Fruit fly (Drosophila melanogaster): ENCODE measurements around the gene Hacd1.
A peak's percentile ranks its signal among the peaks of the same experiment; 100 is the strongest.
"Not testable (repeated sequence)": the region's sequence is repeated elsewhere in the genome, so short reads cannot be mapped to it uniquely, and the experiment has no call there.

The Hacd1 gene

DNA sequence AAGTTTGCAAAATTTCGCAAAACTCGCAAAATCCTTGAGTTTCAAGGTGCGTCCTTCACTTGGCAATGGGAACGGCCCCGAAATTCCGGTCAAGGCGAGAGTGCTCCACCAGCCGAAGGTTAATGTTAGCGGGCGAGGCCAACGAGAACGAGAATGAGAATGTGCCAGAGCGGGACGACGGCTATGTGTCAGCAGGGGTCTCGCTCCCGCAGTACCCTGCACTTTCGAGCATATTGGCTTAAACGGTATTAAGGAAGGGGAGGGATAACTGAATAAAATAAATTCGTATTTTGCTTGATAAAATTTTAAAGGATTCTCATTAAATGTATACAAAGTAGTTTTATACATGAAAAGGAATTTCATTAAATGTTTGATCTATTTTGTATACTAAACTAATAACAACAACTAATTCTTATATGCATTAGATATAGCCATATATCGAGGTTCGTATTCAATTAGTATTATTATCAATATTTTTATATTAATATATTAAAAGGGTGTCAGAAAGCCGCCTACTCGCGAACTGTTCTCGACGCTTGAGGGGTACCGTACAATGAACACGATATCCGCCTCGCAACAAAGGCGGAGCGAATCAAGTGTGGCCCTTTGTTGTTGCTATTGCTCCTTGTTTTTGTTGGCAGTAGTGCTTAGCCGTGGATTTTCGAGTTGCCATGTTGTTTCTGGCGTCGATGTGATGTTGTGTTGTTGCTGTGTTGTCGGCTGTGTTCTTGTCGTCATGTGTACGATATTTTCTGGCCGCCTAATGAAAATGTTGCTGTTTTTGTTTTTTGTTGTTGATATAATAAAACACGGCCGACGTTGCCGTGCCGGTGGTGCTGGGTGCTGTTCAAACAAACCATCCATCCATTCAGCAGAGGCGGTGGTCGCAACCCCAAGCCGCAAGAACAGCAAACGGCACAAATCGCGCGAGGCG, 4.6 kb upstream of the Hacd1 start:
- TF ChIP-seq CG17801 (GFP tag; optimal IDR thresholded peaks at IDR 0.05; ENCODE audit: partially characterized antibody): peak; percentile 90

DNA sequence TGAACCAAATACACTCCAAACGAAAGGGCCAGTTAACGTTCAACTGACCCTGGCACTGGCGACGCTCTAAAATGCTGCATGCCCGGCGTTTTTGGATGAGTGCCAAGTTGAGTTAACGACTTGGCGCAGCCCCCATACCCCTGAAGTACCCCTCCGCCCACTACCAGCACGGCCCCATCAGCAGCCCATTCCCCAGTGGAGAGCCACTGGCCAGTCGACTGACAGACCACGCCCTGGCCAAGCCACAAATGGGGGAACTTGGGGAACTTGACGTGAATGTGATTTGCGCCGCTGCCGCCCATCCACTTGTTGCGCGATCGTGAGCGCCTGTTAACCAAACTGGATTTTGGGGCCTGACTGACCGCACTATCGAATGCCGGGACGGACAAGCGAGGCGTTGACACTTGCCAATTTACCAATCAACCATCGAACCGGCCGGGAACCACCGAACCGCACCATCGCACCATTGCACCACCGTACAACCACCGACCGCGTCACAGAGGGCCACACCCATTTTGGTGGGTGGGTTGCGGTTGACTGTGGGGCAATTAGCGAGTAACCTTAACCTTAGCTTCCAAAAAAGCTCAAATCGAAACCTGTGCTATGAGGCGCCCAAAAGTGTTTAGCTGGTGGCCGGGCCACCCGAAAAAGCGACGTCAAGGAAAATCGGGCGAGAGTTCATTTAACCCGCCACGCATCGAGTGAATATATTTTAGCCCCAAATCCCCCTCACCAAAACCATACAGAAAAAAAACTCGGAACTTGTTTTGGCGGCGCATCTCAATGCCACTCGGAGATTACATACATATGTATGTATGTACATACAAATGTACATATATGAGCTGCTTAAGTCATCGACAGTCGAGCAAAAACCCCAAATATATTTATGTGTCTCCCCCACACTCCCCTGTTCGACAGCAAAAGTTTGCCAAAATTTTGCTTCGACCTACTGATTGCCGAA, 3.6 kb upstream of the Hacd1 start:
- no peak for TF ChIP-seq CG17801 (GFP tag; optimal IDR thresholded peaks at IDR 0.05; ENCODE audit: partially characterized antibody)

DNA sequence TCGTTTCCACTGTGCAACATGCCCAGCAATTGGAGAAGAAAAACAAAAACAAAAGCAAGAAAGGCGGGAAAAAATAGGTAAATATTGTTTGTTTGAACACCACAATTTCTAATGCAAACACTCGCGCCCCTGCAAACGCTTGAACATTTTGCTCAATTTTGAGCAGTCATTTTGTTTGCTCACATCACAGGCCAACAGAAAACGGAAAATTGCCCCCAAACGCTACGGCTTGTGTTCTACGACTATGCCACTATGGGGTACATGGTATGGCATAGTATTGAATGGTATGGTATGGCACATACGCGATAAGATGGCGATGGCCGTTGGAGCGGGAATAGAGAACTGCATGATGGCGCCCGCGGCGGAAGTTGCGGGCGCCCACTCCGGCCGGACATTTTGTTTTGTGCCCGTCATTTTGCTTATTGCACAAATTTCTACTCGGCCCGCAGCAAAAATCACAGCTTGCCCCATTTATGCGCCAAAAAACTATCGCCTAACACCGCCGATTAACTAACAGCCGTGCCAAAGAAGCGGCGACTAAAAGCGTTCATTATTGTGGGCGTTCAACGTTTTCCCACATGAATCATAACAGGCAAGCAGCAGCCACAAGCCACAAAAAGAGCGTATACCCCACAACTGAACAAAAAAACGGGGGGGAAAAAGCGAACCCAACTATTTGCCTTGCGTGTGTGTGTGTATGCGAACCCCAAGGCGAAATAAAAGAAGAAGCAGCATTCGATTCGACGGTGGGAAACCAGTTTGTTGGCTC, 2.3 kb upstream of the Hacd1 start:
- TF ChIP-seq CG17801 (GFP tag; optimal IDR thresholded peaks at IDR 0.05; ENCODE audit: partially characterized antibody): no peak

DNA sequence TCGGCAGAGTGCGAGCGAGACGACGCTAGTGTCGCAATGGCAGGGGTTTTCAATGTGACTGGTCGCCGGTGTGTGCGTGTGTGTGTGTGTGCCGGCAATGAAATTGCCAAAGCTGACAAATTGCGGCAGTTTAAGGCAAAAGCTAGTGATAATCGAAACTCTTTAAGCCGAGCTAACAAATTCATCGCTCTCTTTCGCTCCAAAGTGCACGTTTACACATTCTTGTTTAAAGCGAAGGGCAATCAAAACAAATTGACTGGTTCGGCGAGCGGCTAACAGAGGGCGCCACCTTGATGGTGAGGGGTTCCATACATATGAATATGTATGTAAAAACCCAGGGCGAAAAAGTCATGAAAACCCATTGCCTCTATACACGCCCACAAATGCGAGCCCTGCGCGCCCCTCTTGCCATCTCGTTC, 1.7 kb upstream of the Hacd1 start:
- TF ChIP-seq CG17801 (GFP tag; optimal IDR thresholded peaks at IDR 0.05; ENCODE audit: partially characterized antibody): peak; percentile 22

DNA sequence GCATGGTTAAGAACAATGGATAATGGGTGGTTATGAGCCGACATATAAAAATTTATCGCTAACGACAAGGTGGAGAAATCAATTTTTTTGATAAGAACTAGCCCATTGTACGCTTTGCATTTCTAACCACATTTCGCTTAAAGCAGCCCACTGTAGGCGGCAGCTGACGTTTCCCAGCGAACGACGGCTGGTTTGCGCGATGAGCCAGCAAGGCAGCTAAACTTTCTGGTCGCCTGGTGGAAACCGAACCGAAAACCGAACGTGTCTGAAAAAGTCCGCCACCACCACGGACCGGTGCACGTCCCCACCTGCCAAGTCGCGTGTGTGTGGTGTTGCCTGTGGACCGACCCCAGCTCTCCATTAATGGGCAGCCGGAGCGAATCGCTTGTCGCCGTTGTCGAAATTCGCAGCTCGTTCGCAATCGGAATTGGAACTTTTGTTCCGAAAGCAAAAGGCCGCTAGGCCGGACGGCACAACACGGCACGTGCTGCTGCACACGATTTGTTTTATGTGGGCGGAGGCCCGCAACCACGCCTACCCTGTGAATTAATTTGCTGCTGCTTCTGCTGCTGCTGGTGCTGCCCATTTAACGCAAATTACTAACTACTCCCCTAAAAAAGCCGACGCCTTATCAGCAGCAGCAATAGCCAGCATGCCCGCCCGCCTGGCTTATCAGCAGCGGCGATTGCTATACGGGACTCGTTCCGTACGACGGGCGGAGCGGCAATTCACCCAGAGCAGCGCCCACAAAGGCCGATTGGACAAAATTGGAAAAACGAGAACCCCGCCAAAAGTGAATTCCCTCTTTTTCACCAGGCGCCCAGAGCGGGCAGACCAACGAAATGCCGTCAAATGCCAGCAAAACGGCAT, 1.1 kb upstream of the Hacd1 start:
- no peak for TF ChIP-seq CG17801 (GFP tag; optimal IDR thresholded peaks at IDR 0.05; ENCODE audit: partially characterized antibody)

DNA sequence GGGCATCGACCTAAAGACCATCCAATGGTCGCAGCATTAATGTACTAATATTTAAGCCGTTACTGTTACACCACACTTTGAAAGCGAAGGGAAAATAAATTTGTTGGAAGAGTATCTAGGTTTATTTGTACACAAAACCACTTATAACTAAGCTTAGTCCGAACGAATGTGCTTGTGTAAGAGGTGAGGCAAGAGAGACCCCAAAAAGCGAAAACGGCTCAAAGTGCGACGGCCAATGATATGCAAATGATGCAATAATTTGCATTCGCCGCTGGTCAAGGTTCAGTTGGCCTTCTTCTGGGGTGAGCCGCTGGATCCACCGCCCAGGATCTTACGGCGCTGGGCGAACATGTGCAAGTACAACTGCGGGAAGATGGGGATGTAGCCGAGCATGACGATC, 934 bp downstream of the Hacd1 start:
- TF ChIP-seq CG17801 (GFP tag; optimal IDR thresholded peaks at IDR 0.05; ENCODE audit: partially characterized antibody): no peak

DNA sequence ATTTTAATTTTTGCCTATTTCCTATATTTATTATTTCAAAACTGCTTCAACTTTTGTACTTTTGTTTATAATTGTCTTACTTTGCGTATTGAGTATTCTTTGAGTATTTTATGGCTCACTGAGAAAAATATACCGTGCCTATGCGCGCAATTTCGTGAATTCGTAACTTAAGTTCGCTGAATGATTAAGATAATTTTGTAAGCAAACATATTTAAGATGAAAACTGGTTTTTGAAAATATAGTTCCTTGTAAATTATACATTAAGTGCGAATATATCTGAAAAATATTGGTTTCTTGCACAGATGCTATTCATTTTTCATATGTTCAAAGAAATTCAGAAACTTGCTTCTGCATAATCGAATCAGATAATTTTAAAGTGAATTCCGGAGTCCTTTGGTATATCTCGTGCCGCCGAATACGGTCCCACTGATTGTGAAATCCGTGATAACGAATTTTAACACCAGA, 2.8 kb downstream of the Hacd1 start, which contains the start of the genes CG18787 and Nfs1:
TSS of gene CG18787 (minus strand) at position 101 of the 465 bp plus-strand sequence.
TSS of gene Nfs1 (plus strand) at position 415 of the 465 bp plus-strand sequence.
- not testable (repeated sequence) for TF ChIP-seq CG17801 (GFP tag; optimal IDR thresholded peaks at IDR 0.05; ENCODE audit: partially characterized antibody)

DNA sequence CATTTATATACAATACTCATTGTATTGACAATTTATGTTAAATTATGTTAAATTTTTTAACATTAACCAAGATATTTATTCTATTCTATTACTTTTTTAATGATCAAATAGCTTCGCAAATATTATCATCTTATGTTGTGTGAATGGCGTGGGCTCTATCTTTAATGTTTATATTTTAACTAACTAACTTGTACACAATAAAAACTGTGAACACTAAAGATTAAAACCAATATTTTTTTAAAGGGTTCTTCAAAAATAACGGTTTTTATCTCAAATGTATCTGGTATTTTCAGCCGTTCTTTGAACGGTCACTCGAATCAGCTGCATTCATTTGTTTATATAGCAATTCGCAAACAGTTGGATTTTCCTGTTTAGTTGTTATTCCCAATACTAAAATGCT, 5.6 kb downstream of the Hacd1 start, which contains the start of gene Ada1-1:
TSS of gene Ada1-1 (plus strand) at position 301 of the 400 bp plus-strand sequence.
- TF ChIP-seq CG17801 (GFP tag; optimal IDR thresholded peaks at IDR 0.05; ENCODE audit: partially characterized antibody): not testable (repeated sequence)

DNA sequence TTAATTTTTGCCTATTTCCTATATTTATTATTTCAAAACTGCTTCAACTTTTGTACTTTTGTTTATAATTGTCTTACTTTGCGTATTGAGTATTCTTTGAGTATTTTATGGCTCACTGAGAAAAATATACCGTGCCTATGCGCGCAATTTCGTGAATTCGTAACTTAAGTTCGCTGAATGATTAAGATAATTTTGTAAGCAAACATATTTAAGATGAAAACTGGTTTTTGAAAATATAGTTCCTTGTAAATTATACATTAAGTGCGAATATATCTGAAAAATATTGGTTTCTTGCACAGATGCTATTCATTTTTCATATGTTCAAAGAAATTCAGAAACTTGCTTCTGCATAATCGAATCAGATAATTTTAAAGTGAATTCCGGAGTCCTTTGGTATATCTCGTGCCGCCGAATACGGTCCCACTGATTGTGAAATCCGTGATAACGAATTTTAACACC, 6.7 kb downstream of the Hacd1 start, which contains the start of the genes CG18789 and Qtzl:
TSS of gene CG18789 (minus strand) at position 101 of the 459 bp plus-strand sequence.
TSS of gene Qtzl (plus strand) at position 409 of the 459 bp plus-strand sequence.
- TF ChIP-seq CG17801 (GFP tag; optimal IDR thresholded peaks at IDR 0.05; ENCODE audit: partially characterized antibody): not testable (repeated sequence)

DNA sequence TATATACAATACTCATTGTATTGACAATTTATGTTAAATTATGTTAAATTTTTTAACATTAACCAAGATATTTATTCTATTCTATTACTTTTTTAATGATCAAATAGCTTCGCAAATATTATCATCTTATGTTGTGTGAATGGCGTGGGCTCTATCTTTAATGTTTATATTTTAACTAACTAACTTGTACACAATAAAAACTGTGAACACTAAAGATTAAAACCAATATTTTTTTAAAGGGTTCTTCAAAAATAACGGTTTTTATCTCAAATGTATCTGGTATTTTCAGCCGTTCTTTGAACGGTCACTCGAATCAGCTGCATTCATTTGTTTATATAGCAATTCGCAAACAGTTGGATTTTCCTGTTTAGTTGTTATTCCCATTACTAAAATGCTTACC, 9.5 kb downstream of the Hacd1 start, which contains the start of gene Ada1-2:
TSS of gene Ada1-2 (plus strand) at position 301 of the 400 bp plus-strand sequence.
- TF ChIP-seq CG17801 (GFP tag; optimal IDR thresholded peaks at IDR 0.05; ENCODE audit: partially characterized antibody): not testable (repeated sequence)

DNA sequence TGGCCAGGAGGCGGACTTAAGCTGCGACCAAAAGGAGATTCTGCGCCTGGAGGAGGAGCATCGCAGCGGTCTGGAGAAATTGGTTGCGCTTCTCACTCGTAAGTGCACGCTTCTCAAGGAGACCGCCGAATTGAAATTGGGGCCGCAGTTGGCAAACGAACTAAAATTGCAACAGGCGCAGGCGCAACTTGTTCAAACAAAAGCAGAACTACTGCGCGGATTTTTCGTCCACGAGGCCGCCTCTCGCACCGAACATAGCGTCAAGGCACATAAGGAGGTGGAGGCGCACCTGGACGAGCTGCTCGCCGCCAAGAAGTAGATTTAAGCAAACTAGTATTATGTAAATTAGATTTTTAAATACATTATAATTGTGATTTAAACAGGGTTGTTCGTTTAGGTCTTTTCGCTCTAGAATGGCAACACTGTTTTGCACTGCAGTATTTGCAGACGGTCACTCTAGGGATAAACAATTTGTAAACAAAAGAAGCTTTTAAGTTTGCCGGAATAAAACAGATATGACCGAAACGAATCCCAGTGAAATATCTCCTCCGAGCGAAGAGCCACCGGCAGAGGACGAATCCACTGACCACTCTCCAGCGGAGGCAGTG, 11.5 kb downstream of the Hacd1 start, which contains the start of gene escl:
TSS of gene escl (plus strand) at position 470 of the 608 bp plus-strand sequence.
- TF ChIP-seq CG17801 (GFP tag; optimal IDR thresholded peaks at IDR 0.05; ENCODE audit: partially characterized antibody): no peak

DNA sequence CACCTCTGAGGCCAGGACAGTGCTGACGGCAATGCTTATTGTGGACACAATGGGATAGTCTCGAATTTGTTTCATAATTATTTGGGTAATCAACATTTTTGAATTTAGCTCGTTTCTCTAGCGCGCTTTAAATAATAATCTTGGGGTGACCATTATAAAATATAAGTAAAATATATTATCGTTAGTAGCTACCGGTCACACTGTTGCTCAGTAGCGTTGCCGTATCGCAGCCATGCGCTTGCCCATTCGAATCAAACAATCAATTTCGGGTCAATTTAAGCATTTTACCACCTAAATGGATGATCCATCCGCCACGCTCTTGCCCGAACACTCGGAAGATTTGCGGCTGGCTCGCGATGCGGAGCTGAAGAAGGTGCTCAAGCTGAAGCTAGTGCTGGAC, 12.3 kb downstream of the Hacd1 start, which contains the start of the genes zuc and dgt2:
TSS of gene zuc (minus strand) at position 154 of the 400 bp plus-strand sequence.
TSS of gene dgt2 (plus strand) at position 208 of the 400 bp plus-strand sequence.
- TF ChIP-seq CG17801 (GFP tag; optimal IDR thresholded peaks at IDR 0.05; ENCODE audit: partially characterized antibody): no peak

Measured in ovary, adult (tissue).